Fruit fly (Drosophila melanogaster): ENCODE results near the gene CG1578.
A peak's percentile ranks its signal among the peaks of the same experiment; 100 is the strongest.

dm6 chrX:11819241-11819862 lies 3.0 kb upstream of the CG1578 start:
- TF ChIP-seq CG7101 (tag; optimal IDR thresholded peaks at IDR 0.05) (peak; percentile 32), cnc (optimal IDR thresholded peaks at IDR 0.05) (no peak)

All from whole organism, adult.